Fruit fly (Drosophila melanogaster): Measurements from ENCODE around the gene Sirt2.

The Sirt2 gene

dm6 chr3R:20312838-20313237 is 15.4 kb upstream of the Sirt2 start:
- peak; percentile 4 for TF ChIP-seq tai (GFP tag; optimal IDR thresholded peaks at IDR 0.05)
- no peak for TF ChIP-seq Hr83 (GFP tag; optimal IDR thresholded peaks at IDR 0.05; ENCODE audit: poor library complexity, severe bottlenecking)
- TF ChIP-seq Dfd (GFP tag; optimal IDR thresholded peaks at IDR 0.05), result no peak
- TF ChIP-seq dl (GFP tag; optimal IDR thresholded peaks at IDR 0.05; ENCODE audit: insufficient read depth in 1 of 2, partially characterized antibody in 2 of 2), result no peak
- peak in 1 of 2 experiments; percentile 82 for TF ChIP-seq foxo (GFP tag; optimal IDR thresholded peaks at IDR 0.05)
- peak; percentile 53 for TF ChIP-seq brk (GFP tag; optimal IDR thresholded peaks at IDR 0.05)
- no peak for TF ChIP-seq pan (optimal IDR thresholded peaks at IDR 0.05)
- TF ChIP-seq h (GFP tag; optimal IDR thresholded peaks at IDR 0.05), result peak; percentile 80
- TF ChIP-seq CG32264 (GFP tag; optimal IDR thresholded peaks at IDR 0.05), result no peak
- TF ChIP-seq Rel (GFP tag; optimal IDR thresholded peaks at IDR 0.05), result peak; percentile 21
- TF ChIP-seq Rel (tag; optimal IDR thresholded peaks at IDR 0.05), result no peak
- peak; percentile 42 for TF ChIP-seq CrebA (GFP tag; optimal IDR thresholded peaks at IDR 0.05; ENCODE audit: borderline replicate concordance)
- no peak for TF ChIP-seq lola (GFP tag; optimal IDR thresholded peaks at IDR 0.05)
- TF ChIP-seq Mio (GFP tag; optimal IDR thresholded peaks at IDR 0.05), result no peak
- TF ChIP-seq Abd-B (GFP tag; optimal IDR thresholded peaks at IDR 0.05), result no peak
- peak; percentile 57 for TF ChIP-seq ey (GFP tag; optimal IDR thresholded peaks at IDR 0.05)
- no peak for TF ChIP-seq usp (GFP tag; optimal IDR thresholded peaks at IDR 0.05)
- no peak for TF ChIP-seq dsf (GFP tag; optimal IDR thresholded peaks at IDR 0.05; ENCODE audit: borderline replicate concordance)
- TF ChIP-seq N (GFP tag; optimal IDR thresholded peaks at IDR 0.05), result no peak
- no peak for TF ChIP-seq Hr78 (GFP tag; optimal IDR thresholded peaks at IDR 0.05)
- no peak for TF ChIP-seq CG9705 (GFP tag; optimal IDR thresholded peaks at IDR 0.05)
- TF ChIP-seq br (GFP tag; optimal IDR thresholded peaks at IDR 0.05), result peak; percentile 48
- no peak for TF ChIP-seq Jra (GFP tag; optimal IDR thresholded peaks at IDR 0.05)
- TF ChIP-seq fru (GFP tag; optimal IDR thresholded peaks at IDR 0.05), result peak; percentile 74
- no peak for TF ChIP-seq jim (GFP tag; optimal IDR thresholded peaks at IDR 0.05)
- peak; percentile 11 for TF ChIP-seq dmrt93B (GFP tag; optimal IDR thresholded peaks at IDR 0.05)
- TF ChIP-seq rgr (GFP tag; optimal IDR thresholded peaks at IDR 0.05), result peak; percentile 72
- no peak for TF ChIP-seq Vsx2 (GFP tag; optimal IDR thresholded peaks at IDR 0.05; ENCODE audit: partially characterized antibody)
- peak; percentile 56 for TF ChIP-seq OdsH (GFP tag; optimal IDR thresholded peaks at IDR 0.05)
- TF ChIP-seq Sp1 (GFP tag; optimal IDR thresholded peaks at IDR 0.05), result peak; percentile 44
- TF ChIP-seq sage (GFP tag; optimal IDR thresholded peaks at IDR 0.05), result peak; percentile 31
- no peak for TF ChIP-seq woc (GFP tag; optimal IDR thresholded peaks at IDR 0.05)
- TF ChIP-seq HLH106 (tag; optimal IDR thresholded peaks at IDR 0.05), result peak; percentile 51
- peak; percentile 27 for TF ChIP-seq Hnf4 (GFP tag; optimal IDR thresholded peaks at IDR 0.05)
- no peak for TF ChIP-seq Dif (GFP tag; optimal IDR thresholded peaks at IDR 0.05; ENCODE audit: partially characterized antibody)
- no peak for TF ChIP-seq Myc (optimal IDR thresholded peaks at IDR 0.05)
- TF ChIP-seq sv (GFP tag; optimal IDR thresholded peaks at IDR 0.05), result no peak
- peak; percentile 56 for TF ChIP-seq psq (GFP tag; optimal IDR thresholded peaks at IDR 0.05)
- TF ChIP-seq GATAd (GFP tag; optimal IDR thresholded peaks at IDR 0.05), result no peak

- TF ChIP-seq Hr78 (GFP tag; optimal IDR thresholded peaks at IDR 0.05) (no peak), OdsH (GFP tag; optimal IDR thresholded peaks at IDR 0.05) (no peak), CrebA (GFP tag; optimal IDR thresholded peaks at IDR 0.05; ENCODE audit: borderline replicate concordance) (peak; percentile 18), GATAd (GFP tag; optimal IDR thresholded peaks at IDR 0.05) (no peak)
Observed at dm6 chr3R:20316599-20316998, 11.7 kb upstream of the Sirt2 start.

dm6 chr3R:20317402-20318165 is 10.7 kb upstream of the Sirt2 start:
- TF ChIP-seq Vsx2 (GFP tag; optimal IDR thresholded peaks at IDR 0.05; ENCODE audit: partially characterized antibody) (no peak), h (GFP tag; optimal IDR thresholded peaks at IDR 0.05) (no peak), CG32264 (GFP tag; optimal IDR thresholded peaks at IDR 0.05) (no peak), N (GFP tag; optimal IDR thresholded peaks at IDR 0.05) (no peak), tai (GFP tag; optimal IDR thresholded peaks at IDR 0.05) (no peak), Sp1 (GFP tag; optimal IDR thresholded peaks at IDR 0.05) (peak; percentile 24), Hr78 (GFP tag; optimal IDR thresholded peaks at IDR 0.05) (no peak), ey (GFP tag; optimal IDR thresholded peaks at IDR 0.05) (no peak), rgr (GFP tag; optimal IDR thresholded peaks at IDR 0.05) (peak; percentile 51), Rel (GFP tag; optimal IDR thresholded peaks at IDR 0.05) (no peak), Rel (tag; optimal IDR thresholded peaks at IDR 0.05) (peak; percentile 69), Dif (GFP tag; optimal IDR thresholded peaks at IDR 0.05; ENCODE audit: partially characterized antibody) (peak; percentile 23), Jra (GFP tag; optimal IDR thresholded peaks at IDR 0.05) (no peak), psq (GFP tag; optimal IDR thresholded peaks at IDR 0.05) (no peak), CG9705 (GFP tag; optimal IDR thresholded peaks at IDR 0.05) (no peak), sv (GFP tag; optimal IDR thresholded peaks at IDR 0.05) (no peak), br (GFP tag; optimal IDR thresholded peaks at IDR 0.05) (peak; percentile 14), HLH106 (tag; optimal IDR thresholded peaks at IDR 0.05) (no peak), Dfd (GFP tag; optimal IDR thresholded peaks at IDR 0.05) (no peak), Hnf4 (GFP tag; optimal IDR thresholded peaks at IDR 0.05) (no peak), dsf (GFP tag; optimal IDR thresholded peaks at IDR 0.05; ENCODE audit: borderline replicate concordance) (no peak), Abd-B (GFP tag; optimal IDR thresholded peaks at IDR 0.05) (no peak), foxo (GFP tag; optimal IDR thresholded peaks at IDR 0.05) (no peak), usp (GFP tag; optimal IDR thresholded peaks at IDR 0.05) (no peak)

All from whole organism, wandering third instar larva.